Worm (Caenorhabditis elegans): ENCODE data around the gene ZC196.8.
"Not testable (repeated sequence)": the region's sequence is repeated elsewhere in the genome, so short reads cannot be mapped to it uniquely, and the experiment has no call there.

DNA sequence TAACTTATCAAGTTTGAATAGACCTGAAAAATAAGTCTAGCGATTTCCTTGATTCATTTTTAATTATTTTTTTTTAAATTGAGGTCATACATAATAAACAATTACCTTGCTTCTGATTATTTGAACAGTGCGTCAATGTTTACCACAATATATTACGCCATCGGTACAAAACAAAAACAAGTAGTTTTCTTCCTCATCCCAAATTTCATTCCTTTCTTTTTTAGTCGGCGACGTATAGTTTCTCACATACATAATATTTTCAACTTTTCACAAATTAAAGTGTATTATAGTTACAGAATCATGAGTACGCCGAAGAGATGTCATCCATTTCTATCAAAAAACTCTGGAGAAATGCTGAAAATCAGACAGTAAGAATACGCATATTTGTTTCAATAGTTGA lies 4.2 kb upstream of the ZC196.8 start, which contains the start of gene droe-8:
- not testable (repeated sequence) for TF ChIP-seq jun-1 (tag; optimal IDR thresholded peaks at IDR 0.05); ceh-32 (tag; optimal IDR thresholded peaks at IDR 0.05; ENCODE audit: poor library complexity); mdl-1 (tag; optimal IDR thresholded peaks at IDR 0.05); F26F4.8 (GFP tag; conservative IDR thresholded peaks at IDR 0.05); nhr-76 (tag; optimal IDR thresholded peaks at IDR 0.05); lsy-2 (tag; optimal IDR thresholded peaks at IDR 0.05); snpc-4 (tag; optimal IDR thresholded peaks at IDR 0.05); lin-1 (GFP tag; IDR thresholded peaks at IDR 0.05); mep-1 (tag; optimal IDR thresholded peaks at IDR 0.05); unc-39 (tag; optimal IDR thresholded peaks at IDR 0.05); lin-13 (GFP tag; optimal IDR thresholded peaks at IDR 0.05); nhr-6 (tag; optimal IDR thresholded peaks at IDR 0.05); lin-29 (GFP tag; IDR thresholded peaks at IDR 0.05); lin-39 (tag; optimal IDR thresholded peaks at IDR 0.05)

Measured in whole organism, L4 larva.